Worm (Caenorhabditis elegans) whole organism, L4 larva: Measurements from ENCODE around the gene slc-25A21.
A peak's percentile ranks its signal among the peaks of the same experiment; 100 is the strongest.

Experiments
- F10B5.3 ChIP-seq: sonication (generic microtip); optimal IDR thresholded peaks from 2 replicates; lab custom pipeline; 2016; ENCODE audit warnings: mild to moderate bottlenecking, missing genetic modification characterization, missing compliant biosample characterization
- F49E8.2 ChIP-seq: sonication (generic microtip); optimal IDR thresholded peaks from 2 replicates; lab custom pipeline; 2016; ENCODE audit warnings: missing compliant biosample characterization, mild to moderate bottlenecking, missing genetic modification characterization, borderline replicate concordance
- R02D3.7 ChIP-seq: fragments of 150-350 bp; sonication (generic microtip); optimal IDR thresholded peaks from 3 replicates; lab custom pipeline; 2014; ENCODE audit warnings: missing biosample characterization, missing genetic modification characterization
- ZK337.2 ChIP-seq: fragments of 200-800 bp; sonication (Bioruptor generic); IDR thresholded peaks from 2 replicates; pipeline ENCODE4 v1.3.6; 2022; ENCODE audit warnings: missing genetic modification reagents, missing genetic modification characterization, missing compliant biosample characterization
- aha-1 ChIP-seq: fragments of 150-350 bp; peaks from one replicate; lab custom pipeline; 2014; ENCODE audit warnings: missing biosample characterization, missing genetic modification characterization
- aly-2 ChIP-seq: sonication (generic microtip); optimal IDR thresholded peaks from 2 replicates; lab custom pipeline; 2018; ENCODE audit warnings: missing biosample characterization, missing genetic modification characterization
- arid-1 ChIP-seq: fragments of 200-800 bp; sonication (Bioruptor generic); conservative IDR thresholded peaks from 2 replicates; pipeline ENCODE4 v1.3.6; 2022; ENCODE audit warnings: missing genetic modification reagents, missing genetic modification characterization, missing compliant biosample characterization
- attf-4 ChIP-seq: sonication (generic microtip); optimal IDR thresholded peaks from 3 replicates; lab custom pipeline; 2017; ENCODE audit warnings: missing biosample characterization, missing genetic modification characterization
- ceh-28 ChIP-seq: fragments of 150-350 bp; optimal IDR thresholded peaks from 2 replicates; lab custom pipeline; 2014; ENCODE audit warnings: missing biosample characterization, missing genetic modification reagents, missing genetic modification characterization
- ceh-44 ChIP-seq: fragments of 200-800 bp; sonication (Bioruptor generic); IDR thresholded peaks from 2 replicates; pipeline ENCODE4 v1.3.6; 2022; ENCODE audit warnings: missing genetic modification reagents, missing genetic modification characterization, missing compliant biosample characterization
- ces-1 ChIP-seq: fragments of 150-350 bp; sonication (generic microtip); optimal IDR thresholded peaks from 4 replicates; lab custom pipeline; 2014; ENCODE audit warnings: missing biosample characterization, missing genetic modification reagents, missing genetic modification characterization
- daf-12 ChIP-seq: fragments of 150-350 bp; optimal IDR thresholded peaks from 2 replicates; lab custom pipeline; 2014; ENCODE audit warnings: missing biosample characterization, missing genetic modification reagents, missing genetic modification characterization
- daf-16 ChIP-seq, 3 experiments: sonication (generic microtip); optimal IDR thresholded peaks; 2 replicates each; lab custom pipeline; 2016 to 2017; ENCODE audit warnings: missing genetic modification characterization in 3 of 3, missing genetic modification reagents in 3 of 3, mild to moderate bottlenecking in 2 of 3, missing compliant biosample characterization in 2 of 3, missing biosample characterization in 1 of 3, moderate library complexity in 1 of 3
- daf-19 ChIP-seq: fragments of 200-800 bp; sonication (Bioruptor generic); conservative IDR thresholded peaks from 2 replicates; pipeline ENCODE4 v1.3.6; 2022; ENCODE audit warnings: missing genetic modification characterization, missing compliant biosample characterization
- dpl-1 ChIP-seq: fragments of 150-350 bp; optimal IDR thresholded peaks from 2 replicates; lab custom pipeline; 2014; ENCODE audit warnings: missing biosample characterization, missing genetic modification reagents, missing genetic modification characterization
- dve-1 ChIP-seq: sonication (generic microtip); optimal IDR thresholded peaks from 2 replicates; lab custom pipeline; 2017; ENCODE audit warnings: antibody characterized with exemption, mild to moderate bottlenecking, missing genetic modification characterization, missing compliant biosample characterization; ENCODE audit not compliant: insufficient read depth
- egl-27 ChIP-seq: sonication (generic microtip); optimal IDR thresholded peaks from 3 replicates; lab custom pipeline; 2017; ENCODE audit warnings: missing biosample characterization, missing genetic modification reagents, missing genetic modification characterization
- fkh-10 ChIP-seq: fragments of 150-350 bp; optimal IDR thresholded peaks from 2 replicates; lab custom pipeline; 2014; ENCODE audit warnings: missing biosample characterization, missing genetic modification reagents, missing genetic modification characterization
- fos-1 ChIP-seq: fragments of 150-350 bp; optimal IDR thresholded peaks from 2 replicates; lab custom pipeline; 2014; ENCODE audit warnings: missing biosample characterization, missing genetic modification characterization
- hlh-30 ChIP-seq: sonication (generic microtip); optimal IDR thresholded peaks from 2 replicates; lab custom pipeline; 2017; ENCODE audit warnings: antibody characterized with exemption, mild to moderate bottlenecking, missing genetic modification characterization, missing compliant biosample characterization; ENCODE audit not compliant: insufficient read depth
- hmg-1.1 ChIP-seq: fragments of 200-800 bp; sonication (Bioruptor generic); IDR thresholded peaks from 2 replicates; pipeline ENCODE4 v1.3.6; 2022; ENCODE audit warnings: missing genetic modification reagents, missing genetic modification characterization, missing compliant biosample characterization
- lin-13 ChIP-seq: fragments of 150-350 bp; optimal IDR thresholded peaks from 2 replicates; lab custom pipeline; 2014; ENCODE audit warnings: missing biosample characterization, missing genetic modification reagents, missing genetic modification characterization
- lin-15B ChIP-seq: fragments of 150-350 bp; sonication (generic microtip); optimal IDR thresholded peaks from 3 replicates; lab custom pipeline; 2014; ENCODE audit warnings: missing biosample characterization, missing genetic modification characterization
- lin-29 ChIP-seq: fragments of 200-800 bp; sonication (Bioruptor generic); IDR thresholded peaks from 2 replicates; pipeline ENCODE4 v1.3.6; 2022; ENCODE audit warnings: missing genetic modification reagents, missing genetic modification characterization, missing compliant biosample characterization
- lin-39 ChIP-seq: fragments of 150-350 bp; optimal IDR thresholded peaks from 2 replicates; lab custom pipeline; 2014; ENCODE audit warnings: missing biosample characterization, missing genetic modification reagents, missing genetic modification characterization
- lir-3 ChIP-seq: sonication (generic microtip); optimal IDR thresholded peaks from 2 replicates; lab custom pipeline; 2016; ENCODE audit warnings: mild to moderate bottlenecking, missing genetic modification characterization, missing compliant biosample characterization
- madf-9 ChIP-seq: fragments of 200-800 bp; sonication (Bioruptor generic); conservative IDR thresholded peaks from 2 replicates; pipeline ENCODE4 v1.3.6; 2022; ENCODE audit warnings: missing genetic modification reagents, missing genetic modification characterization, missing compliant biosample characterization
- mdl-1 ChIP-seq, 2 experiments: fragments of 150-350 bp in 1 of 2; sonication (generic microtip) in 1 of 2; optimal IDR thresholded peaks; 2 replicates each; lab custom pipeline; 2014 to 2017; ENCODE audit warnings: missing biosample characterization in 2 of 2, missing genetic modification characterization in 2 of 2
- mdt-29 ChIP-seq: fragments of 200-800 bp; sonication (Bioruptor generic); IDR thresholded peaks from 2 replicates; pipeline ENCODE4 v1.3.6; 2022; ENCODE audit warnings: missing genetic modification reagents, missing genetic modification characterization, missing compliant biosample characterization
- mxl-2 ChIP-seq: fragments of 200-800 bp; sonication (Bioruptor generic); conservative IDR thresholded peaks from 2 replicates; pipeline ENCODE4 v1.3.6; 2022; ENCODE audit warnings: missing genetic modification reagents, missing genetic modification characterization, missing compliant biosample characterization
- nhr-10 ChIP-seq: fragments of 150-350 bp; optimal IDR thresholded peaks from 2 replicates; lab custom pipeline; 2014; ENCODE audit warnings: missing biosample characterization, missing genetic modification characterization
- nhr-11 ChIP-seq: fragments of 150-350 bp; optimal IDR thresholded peaks from 2 replicates; lab custom pipeline; 2014; ENCODE audit warnings: missing biosample characterization, missing genetic modification characterization
- nhr-28 ChIP-seq: fragments of 150-350 bp; optimal IDR thresholded peaks from 2 replicates; lab custom pipeline; 2014; ENCODE audit warnings: missing biosample characterization, missing genetic modification characterization
- nhr-41 ChIP-seq: fragments of 200-800 bp; sonication (Bioruptor generic); IDR thresholded peaks from 2 replicates; pipeline ENCODE4 v1.3.6; 2022; ENCODE audit warnings: missing genetic modification reagents, missing genetic modification characterization, missing compliant biosample characterization
- nhr-42 ChIP-seq: fragments of 200-800 bp; sonication (Bioruptor generic); IDR thresholded peaks from 2 replicates; pipeline ENCODE4 v1.3.6; 2022; ENCODE audit warnings: missing genetic modification characterization, missing compliant biosample characterization
- nhr-6 ChIP-seq: fragments of 150-350 bp; optimal IDR thresholded peaks from 2 replicates; lab custom pipeline; 2014; ENCODE audit warnings: missing biosample characterization, missing genetic modification characterization
- nhr-76 ChIP-seq: fragments of 150-350 bp; optimal IDR thresholded peaks from 2 replicates; lab custom pipeline; 2014; ENCODE audit warnings: missing biosample characterization, missing genetic modification characterization
- rbr-2 ChIP-seq: sonication (generic microtip); optimal IDR thresholded peaks from 2 replicates; lab custom pipeline; 2016; ENCODE audit warnings: missing genotype, missing genetic modification characterization, missing compliant biosample characterization
- saeg-2 ChIP-seq: fragments of 200-800 bp; sonication (Bioruptor generic); IDR thresholded peaks from 2 replicates; pipeline ENCODE4 v1.3.6; 2022; ENCODE audit warnings: missing genetic modification reagents, missing genetic modification characterization, missing compliant biosample characterization
- sdz-12 ChIP-seq: fragments of 200-800 bp; sonication (Bioruptor generic); optimal IDR thresholded peaks from 2 replicates; lab custom pipeline; 2018; ENCODE audit warnings: mild to moderate bottlenecking, missing genetic modification characterization, missing compliant biosample characterization
- snpc-1.2 ChIP-seq: fragments of 200-800 bp; sonication (Bioruptor generic); IDR thresholded peaks from 2 replicates; pipeline ENCODE4 v1.3.6; 2022; ENCODE audit warnings: missing genetic modification reagents, missing genetic modification characterization, missing compliant biosample characterization
- snpc-4 ChIP-seq: fragments of 150-350 bp; optimal IDR thresholded peaks from 2 replicates; lab custom pipeline; 2014; ENCODE audit warnings: missing biosample characterization, missing genetic modification characterization
- spr-1 ChIP-seq: sonication (generic microtip); optimal IDR thresholded peaks from 2 replicates; lab custom pipeline; 2016; ENCODE audit warnings: mild to moderate bottlenecking, missing genetic modification characterization, missing compliant biosample characterization
- spr-3 ChIP-seq: fragments of 200-800 bp; sonication (Bioruptor generic); optimal IDR thresholded peaks from 2 replicates; lab custom pipeline; 2018; ENCODE audit warnings: mild to moderate bottlenecking, missing genetic modification characterization, missing compliant biosample characterization
- tra-1 ChIP-seq: fragments of 200-800 bp; sonication (Bioruptor generic); IDR thresholded peaks from 2 replicates; pipeline ENCODE4 v1.3.6; 2022; ENCODE audit warnings: missing genetic modification reagents, missing genetic modification characterization, missing compliant biosample characterization
- unc-39 ChIP-seq: sonication (generic microtip); optimal IDR thresholded peaks from 2 replicates; lab custom pipeline; 2017; ENCODE audit warnings: missing biosample characterization, missing genetic modification characterization
- unc-62 ChIP-seq, 3 experiments: fragments of 150-350 bp in 1 of 3; sonication (generic microtip); optimal IDR thresholded peaks in 2 of 3; peaks in 1 of 3; 1 replicate in 1 of 3; 2 replicates in 2 of 3; lab custom pipeline; 2014 to 2017; ENCODE audit warnings: missing biosample characterization in 3 of 3, missing genetic modification characterization in 3 of 3, missing genetic modification reagents in 3 of 3, missing genotype in 1 of 3
- zfp-2 ChIP-seq: sonication (generic microtip); optimal IDR thresholded peaks from 2 replicates; lab custom pipeline; 2016; ENCODE audit warnings: mild to moderate bottlenecking, missing genetic modification characterization, missing compliant biosample characterization
- zip-11 ChIP-seq: fragments of 200-800 bp; sonication (Bioruptor generic); IDR thresholded peaks from 2 replicates; pipeline ENCODE4 v1.3.6; 2022; ENCODE audit warnings: missing genetic modification characterization, missing compliant biosample characterization
- ztf-11 ChIP-seq: fragments of 150-350 bp; optimal IDR thresholded peaks from 2 replicates; lab custom pipeline; 2014; ENCODE audit warnings: missing biosample characterization, missing genetic modification characterization
- ztf-7 ChIP-seq: fragments of 150-350 bp; optimal IDR thresholded peaks from 2 replicates; lab custom pipeline; 2014; ENCODE audit warnings: missing biosample characterization, missing genetic modification characterization

slc-25A21 gene

DNA sequence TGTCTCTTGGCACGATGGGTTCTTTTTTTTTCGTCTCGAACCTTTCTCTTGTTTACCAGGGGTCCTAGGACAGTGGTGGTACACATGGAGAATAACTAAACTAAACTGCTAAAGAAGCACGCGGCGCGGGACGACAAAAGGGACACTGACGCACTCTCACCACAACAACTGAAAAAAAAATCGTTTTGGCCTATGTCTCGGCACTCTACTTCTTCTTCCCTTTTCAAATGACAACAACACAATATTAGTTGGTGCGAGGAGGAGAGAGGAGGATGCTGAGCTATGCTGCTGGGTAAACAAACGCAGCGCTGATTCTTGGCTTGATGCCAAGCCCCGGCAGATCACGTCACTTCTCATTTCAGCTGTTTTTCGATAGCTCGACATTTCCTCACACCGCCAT, 44.4 kb upstream of the slc-25A21 start:
- TF ChIP-seq spr-3 (GFP tag; lab: Kevin White, UChicago): no peak
- no peak for TF ChIP-seq attf-4 (tag; lab: Kevin White, UChicago)
- no peak for TF ChIP-seq saeg-2 (GFP tag; lab: Robert Waterston, UW)
- no peak for TF ChIP-seq spr-1 (tag; lab: Kevin White, UChicago)
- no peak for TF ChIP-seq arid-1 (GFP tag; lab: Robert Waterston, UW)
- TF ChIP-seq R02D3.7 (tag; lab: Kevin White, UChicago): no peak
- TF ChIP-seq lin-39 (tag; lab: Kevin White, UChicago): no peak
- TF ChIP-seq F49E8.2 (tag; lab: Kevin White, UChicago): no peak
- no peak for TF ChIP-seq dve-1 (tag; lab: Kevin White, UChicago)
- TF ChIP-seq rbr-2: peak; percentile 49
- TF ChIP-seq lin-29 (GFP tag; lab: Robert Waterston, UW): no peak
- no peak for TF ChIP-seq ZK337.2 (GFP tag; lab: Robert Waterston, UW)
- TF ChIP-seq ceh-28 (tag; lab: Kevin White, UChicago): peak; percentile 14
- no peak for TF ChIP-seq mdt-29
- TF ChIP-seq unc-39 (tag; lab: Kevin White, UChicago): no peak
- TF ChIP-seq unc-62 (GFP tag; optimal IDR thresholded peaks at IDR 0.05 in 1 of 2; lab: Kevin White, UChicago): peak in 1 of 2 experiments; percentile 31
- no peak for TF ChIP-seq unc-62 (tag; optimal IDR thresholded peaks at IDR 0.05; lab: Kevin White, UChicago)
- no peak for TF ChIP-seq F10B5.3 (tag; lab: Kevin White, UChicago)
- TF ChIP-seq sdz-12: no peak
- no peak for TF ChIP-seq dpl-1 (GFP tag; lab: Kevin White, UChicago)
- no peak for TF ChIP-seq aly-2 (tag; lab: Kevin White, UChicago)
- no peak for TF ChIP-seq zip-11
- no peak for TF ChIP-seq daf-12 (tag; lab: Kevin White, UChicago)
- no peak for TF ChIP-seq lir-3 (tag; lab: Kevin White, UChicago)
- no peak for TF ChIP-seq egl-27 (tag; lab: Kevin White, UChicago)
- TF ChIP-seq daf-16 (GFP tag; optimal IDR thresholded peaks at IDR 0.05; lab: Kevin White, UChicago): peak in 1 of 2 experiments; percentile 83
- no peak for TF ChIP-seq daf-16 (tag; optimal IDR thresholded peaks at IDR 0.05; lab: Kevin White, UChicago)
- TF ChIP-seq snpc-4 (tag; lab: Kevin White, UChicago): no peak
- no peak for TF ChIP-seq nhr-76 (tag; lab: Kevin White, UChicago)
- TF ChIP-seq mdl-1 (tag; optimal IDR thresholded peaks at IDR 0.05; lab: Kevin White, UChicago): peak; percentile 20 to 72
- no peak for TF ChIP-seq fos-1 (tag; lab: Kevin White, UChicago)
- no peak for TF ChIP-seq lin-15B (tag; lab: Kevin White, UChicago)
- TF ChIP-seq nhr-28: no peak
- no peak for TF ChIP-seq mxl-2 (GFP tag; lab: Robert Waterston, UW)
- TF ChIP-seq ztf-11 (tag; lab: Kevin White, UChicago): no peak
- TF ChIP-seq lin-13 (GFP tag; lab: Kevin White, UChicago): no peak
- peak; percentile 25 for TF ChIP-seq hlh-30 (tag; lab: Kevin White, UChicago)
- no peak for TF ChIP-seq zfp-2 (tag; lab: Kevin White, UChicago)
- TF ChIP-seq ztf-7 (tag; lab: Kevin White, UChicago): no peak
- no peak for TF ChIP-seq snpc-1.2 (GFP tag; lab: Robert Waterston, UW)
- no peak for TF ChIP-seq nhr-41
- TF ChIP-seq nhr-10 (tag; lab: Kevin White, UChicago): no peak
- TF ChIP-seq ceh-44: no peak
- TF ChIP-seq nhr-42 (GFP tag; lab: Robert Waterston, UW): no peak
- TF ChIP-seq ces-1 (GFP tag; lab: Kevin White, UChicago): no peak
- peak; percentile 1 for TF ChIP-seq nhr-11 (tag; lab: Kevin White, UChicago)
- TF ChIP-seq nhr-6 (tag; lab: Kevin White, UChicago): peak; percentile 0
- TF ChIP-seq aha-1: peak; percentile 32
- TF ChIP-seq tra-1 (GFP tag; lab: Robert Waterston, UW): no peak
- no peak for TF ChIP-seq daf-19 (GFP tag; lab: Robert Waterston, UW)
- TF ChIP-seq madf-9: no peak
- TF ChIP-seq hmg-1.1 (GFP tag; lab: Robert Waterston, UW): no peak
- peak; percentile 42 for TF ChIP-seq fkh-10
- TF ChIP-seq, all 104 proteins: peak for 10
